Worm (Caenorhabditis elegans): Measurements from ENCODE around the gene cnb-1.

The cnb-1 gene

ce11 chrV:11398616-11399015, 23.1 kb downstream of the cnb-1 start, which contains the start of gene nas-17:
Gene nas-17 (plus strand): TSS chrV:11398916.
- no peak for TF ChIP-seq unc-62 (GFP tag; optimal IDR thresholded peaks at IDR 0.05)

- TF ChIP-seq nhr-237 (tag; optimal IDR thresholded peaks at IDR 0.05) (no peak), mml-1 (tag; optimal IDR thresholded peaks at IDR 0.05) (no peak), unc-39 (tag; optimal IDR thresholded peaks at IDR 0.05) (no peak), aly-2 (tag; optimal IDR thresholded peaks at IDR 0.05) (no peak), nfya-1 (tag; optimal IDR thresholded peaks at IDR 0.05; ENCODE audit: insufficient read depth) (no peak), eor-1 (tag; optimal IDR thresholded peaks at IDR 0.05) (no peak), ama-1 (optimal IDR thresholded peaks at IDR 0.05) (no peak)
Observed at ce11 chrV:11402610-11403009, 27.1 kb downstream of the cnb-1 start, which contains the start of gene nas-19. Gene nas-19 (minus strand): TSS chrV:11402710.

- TF ChIP-seq elt-2 (tag; optimal IDR thresholded peaks at IDR 0.05) (peak; percentile 81), hmg-11 (tag; optimal IDR thresholded peaks at IDR 0.05) (no peak), pqm-1 (tag; optimal IDR thresholded peaks at IDR 0.05) (peak; percentile 76)
Observed at ce11 chrV:11403059-11403458, 27.5 kb downstream of the cnb-1 start.

- TF ChIP-seq tbx-2 (tag; optimal IDR thresholded peaks at IDR 0.05) (no peak), elt-2 (tag; optimal IDR thresholded peaks at IDR 0.05) (peak; percentile 90), ZK546.5 (tag; optimal IDR thresholded peaks at IDR 0.05) (no peak), pqm-1 (tag; optimal IDR thresholded peaks at IDR 0.05) (peak; percentile 64), nhr-76 (tag; optimal IDR thresholded peaks at IDR 0.05) (no peak), pha-4 (tag; optimal IDR thresholded peaks at IDR 0.05) (no peak), egl-27 (tag; optimal IDR thresholded peaks at IDR 0.05) (no peak)
Observed at ce11 chrV:11403702-11404101, 28.2 kb downstream of the cnb-1 start.

ce11 chrV:11407251-11407650, 31.7 kb downstream of the cnb-1 start, which contains the start of gene K03B8.6:
Gene K03B8.6 (plus strand): TSS chrV:11407584.
- TF ChIP-seq daf-12 (tag; optimal IDR thresholded peaks at IDR 0.05) (no peak), nhr-67 (tag; optimal IDR thresholded peaks at IDR 0.05) (no peak), tbx-2 (tag; optimal IDR thresholded peaks at IDR 0.05) (no peak), nhr-11 (tag; optimal IDR thresholded peaks at IDR 0.05) (no peak), nhr-25 (tag; optimal IDR thresholded peaks at IDR 0.05) (no peak), nhr-43 (tag; optimal IDR thresholded peaks at IDR 0.05; ENCODE audit: poor library complexity, severe bottlenecking) (no peak), sea-2 (GFP tag; optimal IDR thresholded peaks at IDR 0.05) (no peak), elt-1 (tag; optimal IDR thresholded peaks at IDR 0.05) (no peak), lin-39 (tag; optimal IDR thresholded peaks at IDR 0.05) (no peak), ZK546.5 (tag; optimal IDR thresholded peaks at IDR 0.05) (no peak), fos-1 (tag; optimal IDR thresholded peaks at IDR 0.05) (no peak), fkh-2 (tag; optimal IDR thresholded peaks at IDR 0.05) (no peak), snpc-4 (tag; optimal IDR thresholded peaks at IDR 0.05) (no peak), unc-39 (tag; optimal IDR thresholded peaks at IDR 0.05) (no peak), ceh-82 (tag; optimal IDR thresholded peaks at IDR 0.05) (no peak), zag-1 (tag; optimal IDR thresholded peaks at IDR 0.05) (no peak), elt-2 (tag; optimal IDR thresholded peaks at IDR 0.05) (no peak), pha-4 (tag; optimal IDR thresholded peaks at IDR 0.05) (no peak), skn-1 (tag; optimal IDR thresholded peaks at IDR 0.05) (no peak)

- TF ChIP-seq lin-15B (tag; optimal IDR thresholded peaks at IDR 0.05), result no peak
- no peak for TF ChIP-seq sea-2 (GFP tag; optimal IDR thresholded peaks at IDR 0.05)
- TF ChIP-seq pha-4 (tag; optimal IDR thresholded peaks at IDR 0.05), result no peak
- TF ChIP-seq fkh-10 (GFP tag; optimal IDR thresholded peaks at IDR 0.05), result no peak
- no peak for TF ChIP-seq aly-2 (tag; optimal IDR thresholded peaks at IDR 0.05)
- TF ChIP-seq nhr-23 (tag; optimal IDR thresholded peaks at IDR 0.05), result no peak
Observed at ce11 chrV:11410902-11411561, 35.5 kb downstream of the cnb-1 start, which contains the start of the genes K03B8.8 and grl-3. Gene K03B8.8 (minus strand): TSS chrV:11411002. Gene grl-3 (plus strand): TSS chrV:11411511.

All from whole organism, L3 larva.